Fruit fly (Drosophila melanogaster) whole organism, prepupa: ENCODE data around the gene CG43732.

Source experiments
- Blimp-1 ChIP-seq: fragments of 200-800 bp; sonication (Bioruptor generic); optimal IDR thresholded peaks from 3 replicates; lab custom pipeline; 2017; ENCODE audit warnings: missing biosample characterization, missing genetic modification characterization, mild to moderate bottlenecking, moderate library complexity, missing genetic modification reagents
- CG11762 ChIP-seq: fragments of 200-800 bp; sonication (Bioruptor generic); optimal IDR thresholded peaks from 3 replicates; lab custom pipeline; 2016; ENCODE audit warnings: missing biosample characterization, missing genetic modification characterization; ENCODE audit not compliant: insufficient read depth
- CG11902 ChIP-seq: fragments of 200-800 bp; sonication (Bioruptor generic); optimal IDR thresholded peaks from 3 replicates; lab custom pipeline; 2016; ENCODE audit warnings: missing biosample characterization, missing genetic modification characterization
- CG1621 ChIP-seq: fragments of 200-800 bp; sonication (Bioruptor generic); optimal IDR thresholded peaks from 3 replicates; lab custom pipeline; 2018; ENCODE audit warnings: missing biosample characterization, mild to moderate bottlenecking, missing genetic modification characterization
- CG16779 ChIP-seq: fragments of 200-800 bp; sonication (Bioruptor generic); optimal IDR thresholded peaks from 3 replicates; lab custom pipeline; 2017; ENCODE audit warnings: missing biosample characterization, mild to moderate bottlenecking, missing genetic modification characterization
- CG31627 ChIP-seq: fragments of 200-800 bp; sonication (Bioruptor generic); optimal IDR thresholded peaks from 3 replicates; lab custom pipeline; 2016; ENCODE audit warnings: missing biosample characterization, missing genetic modification characterization
- Hr38 ChIP-seq: sonication (Bioruptor generic); optimal IDR thresholded peaks from 2 replicates; lab custom pipeline; 2016; ENCODE audit warnings: missing biosample characterization, missing genetic modification characterization
- Hr39 ChIP-seq: fragments of 200-800 bp; sonication (Bioruptor generic); optimal IDR thresholded peaks from 2 replicates; lab custom pipeline; 2016; ENCODE audit warnings: missing biosample characterization, missing genetic modification characterization
- OdsH ChIP-seq: fragments of 200-800 bp; sonication (Bioruptor generic); optimal IDR thresholded peaks from 3 replicates; lab custom pipeline; 2016; ENCODE audit warnings: missing biosample characterization, missing genetic modification characterization
- Smox ChIP-seq: fragments of 200-800 bp; sonication (Bioruptor generic); optimal IDR thresholded peaks from 3 replicates; lab custom pipeline; 2016; ENCODE audit warnings: missing biosample characterization, missing genetic modification characterization
- dsx ChIP-seq: fragments of 200-800 bp; optimal IDR thresholded peaks from 3 replicates; lab custom pipeline; 2019; ENCODE audit warnings: missing biosample characterization, mild to moderate bottlenecking, missing genetic modification characterization, moderate library complexity; ENCODE audit not compliant: poor library complexity, severe bottlenecking
- fkh ChIP-seq: fragments of 200-800 bp; sonication (Bioruptor generic); optimal IDR thresholded peaks from 3 replicates; lab custom pipeline; 2017; ENCODE audit warnings: missing biosample characterization, mild to moderate bottlenecking, missing genetic modification characterization, moderate library complexity
- net ChIP-seq: fragments of 200-800 bp; sonication (Bioruptor generic); optimal IDR thresholded peaks from 3 replicates; lab custom pipeline; 2016; ENCODE audit warnings: missing biosample characterization, missing genetic modification characterization
- svp ChIP-seq: fragments of 200-800 bp; sonication (Bioruptor generic); peaks from one replicate; lab custom pipeline; 2016; ENCODE audit warnings: missing biosample characterization, missing genetic modification characterization

dm6 chr3R:18993159-18993558 lies 43.2 kb downstream of the CG43732 start:
- no peak for TF ChIP-seq dsx (GFP tag; lab: Kevin White, UChicago)
- TF ChIP-seq Blimp-1 (GFP tag; lab: Kevin White, UChicago) = no peak
- no peak for TF ChIP-seq CG11902 (GFP tag; lab: Kevin White, UChicago)
- TF ChIP-seq Hr39 (GFP tag; lab: Kevin White, UChicago) = no peak
- TF ChIP-seq svp (GFP tag; lab: Kevin White, UChicago) = no peak
- no peak for TF ChIP-seq CG31627 (GFP tag; lab: Kevin White, UChicago)
- TF ChIP-seq net (GFP tag; lab: Kevin White, UChicago) = no peak
- no peak for TF ChIP-seq CG16779
- TF ChIP-seq OdsH (GFP tag; lab: Kevin White, UChicago) = no peak
- no peak for TF ChIP-seq Smox (GFP tag; lab: Kevin White, UChicago)
- no peak for TF ChIP-seq CG1621 (tag; lab: Kevin White, UChicago)
- no peak for TF ChIP-seq CG11762
- TF ChIP-seq Hr38 (GFP tag; lab: Kevin White, UChicago) = no peak
- no peak for TF ChIP-seq fkh (GFP tag; lab: Kevin White, UChicago)
